Worm (Caenorhabditis elegans) whole organism, young adult: Measurements from ENCODE around the gene ugt-1.
A peak's percentile ranks its signal among the peaks of the same experiment; 100 is the strongest.

Experiments
- B0019.2 ChIP-seq: fragments of 200-800 bp; sonication (Bioruptor generic); conservative IDR thresholded peaks from 2 replicates; pipeline ENCODE4 v1.3.6; 2022; ENCODE audit warnings: missing genetic modification reagents, missing genetic modification characterization, missing compliant biosample characterization
- B0261.1 ChIP-seq: sonication (generic microtip); optimal IDR thresholded peaks from 2 replicates; lab custom pipeline; 2016; ENCODE audit warnings: mild to moderate bottlenecking, missing genetic modification characterization, moderate library complexity, missing compliant biosample characterization
- C06A6.2 ChIP-seq: fragments of 200-800 bp; sonication (Bioruptor generic); conservative IDR thresholded peaks from 2 replicates; pipeline ENCODE4 v1.3.6; 2022; ENCODE audit warnings: missing genetic modification characterization, missing compliant biosample characterization
- C17E4.6 ChIP-seq: fragments of 200-800 bp; sonication (Bioruptor generic); IDR thresholded peaks from 2 replicates; pipeline ENCODE4 v1.3.6; 2022; ENCODE audit warnings: missing genetic modification reagents, missing genetic modification characterization, missing compliant biosample characterization
- D2030.7 ChIP-seq: fragments of 200-800 bp; sonication (Bioruptor generic); IDR thresholded peaks from 2 replicates; pipeline ENCODE4 v1.3.6; 2022; ENCODE audit warnings: missing genetic modification reagents, missing genetic modification characterization, missing compliant biosample characterization
- F22D6.2 ChIP-seq: sonication (generic microtip); optimal IDR thresholded peaks from 2 replicates; lab custom pipeline; 2016; ENCODE audit warnings: mild to moderate bottlenecking, missing genetic modification characterization, missing compliant biosample characterization
- F23B12.7 ChIP-seq: sonication (generic microtip); optimal IDR thresholded peaks from 2 replicates; lab custom pipeline; 2017; ENCODE audit warnings: missing genetic modification characterization, mild to moderate bottlenecking, missing compliant biosample characterization, antibody characterized with exemption, moderate library complexity; ENCODE audit not compliant: insufficient read depth
- F33H1.4 ChIP-seq: fragments of 200-800 bp; sonication (Bioruptor generic); IDR thresholded peaks from 2 replicates; pipeline ENCODE4 v1.3.6; 2022; ENCODE audit warnings: missing genetic modification reagents, missing genetic modification characterization, missing compliant biosample characterization
- F37B4.10 ChIP-seq: fragments of 200-800 bp; sonication (Bioruptor generic); IDR thresholded peaks from 2 replicates; pipeline ENCODE4 v1.3.6; 2022; ENCODE audit warnings: missing genetic modification characterization, missing compliant biosample characterization
- F55B11.4 ChIP-seq: sonication (generic microtip); optimal IDR thresholded peaks from 2 replicates; lab custom pipeline; 2016; ENCODE audit warnings: missing compliant biosample characterization, missing genetic modification characterization, borderline replicate concordance; ENCODE audit not compliant: insufficient read depth
- K11D2.4 ChIP-seq: fragments of 200-800 bp; sonication (Bioruptor generic); IDR thresholded peaks from 2 replicates; pipeline ENCODE4 v1.3.6; 2022; ENCODE audit warnings: missing genetic modification reagents, missing genetic modification characterization, missing compliant biosample characterization
- Y53G8AR.9 ChIP-seq: fragments of 200-800 bp; sonication (Bioruptor generic); conservative IDR thresholded peaks from 2 replicates; pipeline ENCODE4 v1.3.6; 2022; ENCODE audit warnings: missing genetic modification reagents, missing genetic modification characterization, missing compliant biosample characterization
- attf-3 ChIP-seq: fragments of 200-800 bp; sonication (Bioruptor generic); conservative IDR thresholded peaks from 2 replicates; pipeline ENCODE4 v1.3.6; 2022; ENCODE audit warnings: missing genetic modification reagents, missing genetic modification characterization, missing compliant biosample characterization
- ceh-91 ChIP-seq: fragments of 200-800 bp; sonication (Bioruptor generic); IDR thresholded peaks from 2 replicates; pipeline ENCODE4 v1.3.6; 2022; ENCODE audit warnings: missing genetic modification reagents, missing genetic modification characterization, missing compliant biosample characterization
- chd-7 ChIP-seq: sonication (generic microtip); optimal IDR thresholded peaks from 2 replicates; lab custom pipeline; 2016; ENCODE audit warnings: mild to moderate bottlenecking, missing genetic modification characterization, moderate library complexity, missing compliant biosample characterization
- efl-1 ChIP-seq: fragments of 150-350 bp; optimal IDR thresholded peaks from 2 replicates; lab custom pipeline; 2014; ENCODE audit warnings: missing biosample characterization, missing genetic modification reagents, missing genetic modification characterization
- egl-18 ChIP-seq: fragments of 200-800 bp; sonication (Bioruptor generic); IDR thresholded peaks from 2 replicates; pipeline ENCODE4 v1.3.6; 2022; ENCODE audit warnings: missing genetic modification reagents, missing genetic modification characterization, missing compliant biosample characterization
- egl-44 ChIP-seq: fragments of 200-800 bp; sonication (Bioruptor generic); IDR thresholded peaks from 2 replicates; pipeline ENCODE4 v1.3.6; 2022; ENCODE audit warnings: missing genetic modification reagents, missing genetic modification characterization, missing compliant biosample characterization
- hlh-12 ChIP-seq: sonication (generic microtip); optimal IDR thresholded peaks from 2 replicates; lab custom pipeline; 2016; ENCODE audit warnings: missing genetic modification characterization, missing compliant biosample characterization
- hlh-26 ChIP-seq: fragments of 200-800 bp; sonication (Bioruptor generic); conservative IDR thresholded peaks from 2 replicates; pipeline ENCODE4 v1.3.6; 2022; ENCODE audit warnings: missing genetic modification reagents, missing genetic modification characterization, missing compliant biosample characterization
- hrde-1 ChIP-seq: sonication (generic microtip); optimal IDR thresholded peaks from 2 replicates; lab custom pipeline; 2016; ENCODE audit warnings: missing genetic modification characterization, mild to moderate bottlenecking, missing compliant biosample characterization, moderate library complexity, missing genotype, missing genetic modification reagents, borderline replicate concordance
- lin-35 ChIP-seq, 3 experiments: fragments of 150-350 bp in 2 of 3; sonication (generic microtip) in 1 of 3; optimal IDR thresholded peaks; 2 replicates each; lab custom pipeline; 2014 to 2018; ENCODE audit warnings: missing biosample characterization in 3 of 3, missing genetic modification characterization in 3 of 3, missing genetic modification reagents in 3 of 3
- lsl-1 ChIP-seq: fragments of 200-800 bp; sonication (Bioruptor generic); optimal IDR thresholded peaks from 2 replicates; lab custom pipeline; 2018; ENCODE audit warnings: mild to moderate bottlenecking, missing genetic modification characterization, moderate library complexity, missing compliant biosample characterization
- lsy-27 ChIP-seq: sonication (generic microtip); optimal IDR thresholded peaks from 2 replicates; lab custom pipeline; 2017; ENCODE audit warnings: missing genetic modification characterization, mild to moderate bottlenecking, missing compliant biosample characterization, antibody characterized with exemption, missing genotype, borderline replicate concordance; ENCODE audit not compliant: insufficient read depth
- mel-28 ChIP-seq: sonication (generic microtip); optimal IDR thresholded peaks from 2 replicates; lab custom pipeline; 2016; ENCODE audit warnings: borderline replicate concordance, mild to moderate bottlenecking, missing genetic modification characterization, missing compliant biosample characterization
- mxl-1 ChIP-seq: sonication (generic microtip); optimal IDR thresholded peaks from 2 replicates; lab custom pipeline; 2016; ENCODE audit warnings: missing genetic modification characterization, missing compliant biosample characterization
- nfya-1 ChIP-seq: sonication (generic microtip); optimal IDR thresholded peaks from 2 replicates; lab custom pipeline; 2017; ENCODE audit warnings: antibody characterized with exemption, missing compliant biosample characterization, missing genetic modification characterization, borderline replicate concordance; ENCODE audit not compliant: insufficient read depth
- nhr-90 ChIP-seq: sonication (generic microtip); optimal IDR thresholded peaks from 2 replicates; lab custom pipeline; 2016; ENCODE audit warnings: missing genotype, mild to moderate bottlenecking, missing genetic modification characterization, missing compliant biosample characterization
- pbrm-1 ChIP-seq: fragments of 200-800 bp; sonication (Bioruptor generic); IDR thresholded peaks from 2 replicates; pipeline ENCODE4 v1.3.6; 2022; ENCODE audit warnings: missing genetic modification reagents, missing genetic modification characterization, missing compliant biosample characterization
- rec-8 ChIP-seq, 2 experiments: sonication (generic microtip); optimal IDR thresholded peaks; 2 replicates each; lab custom pipeline; 2016; ENCODE audit warnings: mild to moderate bottlenecking in 2 of 2, missing genetic modification characterization in 2 of 2, missing genetic modification reagents in 2 of 2, missing genotype in 2 of 2, missing biosample characterization in 1 of 2, missing compliant biosample characterization in 1 of 2, moderate library complexity in 1 of 2
- snpc-1.3 ChIP-seq: sonication (generic microtip); optimal IDR thresholded peaks from 2 replicates; lab custom pipeline; 2017; ENCODE audit warnings: missing genetic modification characterization, mild to moderate bottlenecking, missing compliant biosample characterization, antibody characterized with exemption, moderate library complexity, missing genotype, missing genetic modification reagents; ENCODE audit not compliant: insufficient read depth
- snpc-4 ChIP-seq, 5 experiments: fragments of 150-350 bp in 1 of 5; sonication (generic microtip) in 4 of 5; optimal IDR thresholded peaks; 2 replicates each; lab custom pipeline; 2014 to 2018; ENCODE audit warnings: missing genetic modification characterization in 5 of 5, missing biosample characterization in 3 of 5, antibody characterized with exemption in 2 of 5, mild to moderate bottlenecking in 2 of 5, missing compliant biosample characterization in 2 of 5, missing genotype in 2 of 5, moderate library complexity in 2 of 5, missing genetic modification reagents in 1 of 5
- somi-1 ChIP-seq: fragments of 200-800 bp; sonication (Bioruptor generic); optimal IDR thresholded peaks from 2 replicates; lab custom pipeline; 2018; ENCODE audit warnings: mild to moderate bottlenecking, missing genetic modification characterization, missing compliant biosample characterization
- xnd-1 ChIP-seq: sonication (generic microtip); optimal IDR thresholded peaks from 2 replicates; lab custom pipeline; 2016; ENCODE audit warnings: missing genotype, missing genetic modification reagents, missing genetic modification characterization, missing compliant biosample characterization
- ztf-18 ChIP-seq: sonication (generic microtip); optimal IDR thresholded peaks from 2 replicates; lab custom pipeline; 2016; ENCODE audit warnings: missing genotype, mild to moderate bottlenecking, missing genetic modification characterization, missing compliant biosample characterization
- ztf-3 ChIP-seq: fragments of 200-800 bp; sonication (Bioruptor generic); optimal IDR thresholded peaks from 2 replicates; lab custom pipeline; 2018; ENCODE audit warnings: mild to moderate bottlenecking, missing genetic modification characterization, missing compliant biosample characterization

The ugt-1 gene

ce11 chrV:10361830-10362397 lies 33.5 kb upstream of the ugt-1 start, which contains the start of gene cash-1 (continued):
- TF ChIP-seq lin-35 (GFP tag; optimal IDR thresholded peaks at IDR 0.05; lab: Kevin White, UChicago) (peak in 1 of 3 experiments; percentile 42), pbrm-1 (peak; percentile 37; the same call in 1 of the 2 replicates), xnd-1 (tag; lab: Kevin White, UChicago) (peak; percentile 43), hrde-1 (tag; lab: Kevin White, UChicago) (no peak), nhr-90 (tag; lab: Kevin White, UChicago) (no peak), rec-8 (tag; optimal IDR thresholded peaks at IDR 0.05; lab: Kevin White, UChicago) (no peak), attf-3 (GFP tag; lab: Robert Waterston, UW) (no peak), efl-1 (GFP tag; lab: Kevin White, UChicago) (peak; percentile 75), snpc-4 (GFP tag; optimal IDR thresholded peaks at IDR 0.05; lab: Kevin White, UChicago) (no peak), snpc-4 (tag; optimal IDR thresholded peaks at IDR 0.05; lab: Kevin White, UChicago) (peak in 3 of 4 experiments; percentile 43 to 64 (median 52)), ceh-91 (GFP tag; lab: Robert Waterston, UW) (peak; percentile 66)

DNA sequence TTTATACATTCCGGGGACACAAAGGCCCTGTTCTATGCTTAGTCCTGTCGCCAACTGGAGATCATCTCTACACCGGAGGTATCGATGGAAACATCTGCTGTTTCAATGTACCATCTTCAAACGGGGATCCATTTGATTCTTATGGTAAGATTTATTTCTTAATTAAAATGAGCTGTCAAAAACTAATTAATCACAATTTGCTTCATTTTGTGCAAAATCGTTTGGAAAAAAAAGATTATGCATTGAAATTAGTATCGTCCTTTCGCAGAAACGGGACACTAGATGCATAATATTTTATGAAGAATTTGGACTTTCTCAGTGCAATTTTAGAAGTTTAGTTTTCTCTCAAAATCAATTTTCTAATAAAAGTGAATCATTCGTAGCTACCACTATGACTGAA lies 31.6 kb upstream of the ugt-1 start:
- no peak for TF ChIP-seq F37B4.10 (GFP tag; lab: Robert Waterston, UW)
- TF ChIP-seq chd-7 (tag; lab: Kevin White, UChicago) = no peak
- TF ChIP-seq B0019.2 (GFP tag; lab: Robert Waterston, UW) = no peak
- no peak for TF ChIP-seq snpc-1.3 (tag; lab: Kevin White, UChicago)
- TF ChIP-seq ztf-3 (GFP tag; lab: Kevin White, UChicago) = no peak
- TF ChIP-seq egl-18 (GFP tag; lab: Robert Waterston, UW) = no peak
- TF ChIP-seq B0261.1 = no peak
- TF ChIP-seq F23B12.7 (tag; lab: Kevin White, UChicago) = no peak
- no peak for TF ChIP-seq C17E4.6 (GFP tag; lab: Robert Waterston, UW)
- no peak for TF ChIP-seq egl-44 (GFP tag; lab: Robert Waterston, UW)
- no peak for TF ChIP-seq hlh-26 (GFP tag; lab: Robert Waterston, UW)
- TF ChIP-seq mxl-1 (tag; lab: Kevin White, UChicago) = no peak
- TF ChIP-seq F33H1.4 = no peak
- TF ChIP-seq K11D2.4 (GFP tag; lab: Robert Waterston, UW) = no peak
- TF ChIP-seq Y53G8AR.9 (GFP tag; lab: Robert Waterston, UW) = no peak
- no peak for TF ChIP-seq nfya-1 (tag; lab: Kevin White, UChicago)
- no peak for TF ChIP-seq F55B11.4 (tag; lab: Kevin White, UChicago)

DNA sequence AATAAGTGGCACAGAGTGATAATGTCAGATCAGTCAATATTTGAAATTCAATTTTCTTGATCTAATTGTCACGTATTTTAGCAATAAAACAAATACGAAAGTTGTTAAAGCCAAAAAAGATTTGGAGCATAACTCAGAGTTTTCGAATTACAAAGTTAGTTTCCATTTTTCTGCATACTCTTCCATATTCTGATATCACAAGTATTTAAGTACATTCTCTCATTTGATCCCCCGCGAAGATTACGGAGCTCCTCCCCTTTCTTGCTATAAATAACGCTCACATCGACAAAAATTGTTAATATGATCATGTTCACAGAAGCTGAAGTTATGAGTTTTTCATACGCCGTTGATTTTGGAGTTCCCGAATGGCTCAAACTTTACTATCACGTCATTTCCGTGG lies 27.2 kb upstream of the ugt-1 start, which contains the start of gene sri-20:
Gene sri-20, plus strand, starts transcription at position 301 of the 400 bp plus-strand sequence.
- TF ChIP-seq lsl-1 (GFP tag; lab: Kevin White, UChicago) = no peak
- TF ChIP-seq somi-1 (GFP tag; lab: Kevin White, UChicago) = no peak
- no peak for TF ChIP-seq mel-28 (tag; lab: Kevin White, UChicago)
- no peak for TF ChIP-seq F22D6.2 (tag; lab: Kevin White, UChicago)
- no peak for TF ChIP-seq hlh-12 (tag; lab: Kevin White, UChicago)
- no peak for TF ChIP-seq lsy-27
- no peak for TF ChIP-seq C06A6.2 (GFP tag; lab: Robert Waterston, UW)
- TF ChIP-seq hrde-1 (tag; lab: Kevin White, UChicago) = no peak
- no peak for TF ChIP-seq ztf-18 (tag; lab: Kevin White, UChicago)
- no peak for TF ChIP-seq Y53G8AR.9 (GFP tag; lab: Robert Waterston, UW)
- no peak for TF ChIP-seq F23B12.7 (tag; lab: Kevin White, UChicago)
- TF ChIP-seq D2030.7 = no peak
- no peak for TF ChIP-seq F55B11.4 (tag; lab: Kevin White, UChicago)
